Fruit fly (Drosophila melanogaster) Kc167 (cell line): Measurements from ENCODE around the gene CG14866.

ENCODE experiments used
- Sin3A ChIP-seq: fragments of >200 bp; optimal IDR thresholded peaks from 2 replicates; lab custom pipeline; 2018; ENCODE audit warnings: missing external identifiers
- ttk ChIP-seq: sonication (Bioruptor generic); optimal IDR thresholded peaks from 2 replicates; lab custom pipeline; 2017; ENCODE audit warnings: missing external identifiers

dm6 chr3R:15287763-15288162, 28.5 kb upstream of the CG14866 start:
- TF ChIP-seq Sin3A, result no peak
- no peak for TF ChIP-seq ttk (lab: Kevin White, UChicago)
